Fruit fly (Drosophila melanogaster): ENCODE measurements around the gene corto.

corto gene

dm6 chr3R:5105439-5105838, 18.6 kb upstream of the corto start:
- TF ChIP-seq CG9948 (tag; optimal IDR thresholded peaks at IDR 0.05) (no peak), Ets98B (GFP tag; IDR thresholded peaks at IDR 0.05) (no peak), CG15710 (tag; optimal IDR thresholded peaks at IDR 0.05) (no peak), Snoo (tag; optimal IDR thresholded peaks at IDR 0.05) (no peak)

- TF ChIP-seq CG34367 (tag; optimal IDR thresholded peaks at IDR 0.05) (no peak), fd96Ca (GFP tag; IDR thresholded peaks at IDR 0.05) (no peak), EcR (GFP tag; optimal IDR thresholded peaks at IDR 0.05) (no peak), CG8159 (tag; optimal IDR thresholded peaks at IDR 0.05) (no peak), CG17806 (tag; optimal IDR thresholded peaks at IDR 0.05) (no peak), CG8301 (tag; optimal IDR thresholded peaks at IDR 0.05) (no peak), CG15710 (tag; optimal IDR thresholded peaks at IDR 0.05) (no peak), CG9948 (tag; optimal IDR thresholded peaks at IDR 0.05) (no peak)
Observed at dm6 chr3R:5104212-5104611, 17.3 kb upstream of the corto start.

DNA sequence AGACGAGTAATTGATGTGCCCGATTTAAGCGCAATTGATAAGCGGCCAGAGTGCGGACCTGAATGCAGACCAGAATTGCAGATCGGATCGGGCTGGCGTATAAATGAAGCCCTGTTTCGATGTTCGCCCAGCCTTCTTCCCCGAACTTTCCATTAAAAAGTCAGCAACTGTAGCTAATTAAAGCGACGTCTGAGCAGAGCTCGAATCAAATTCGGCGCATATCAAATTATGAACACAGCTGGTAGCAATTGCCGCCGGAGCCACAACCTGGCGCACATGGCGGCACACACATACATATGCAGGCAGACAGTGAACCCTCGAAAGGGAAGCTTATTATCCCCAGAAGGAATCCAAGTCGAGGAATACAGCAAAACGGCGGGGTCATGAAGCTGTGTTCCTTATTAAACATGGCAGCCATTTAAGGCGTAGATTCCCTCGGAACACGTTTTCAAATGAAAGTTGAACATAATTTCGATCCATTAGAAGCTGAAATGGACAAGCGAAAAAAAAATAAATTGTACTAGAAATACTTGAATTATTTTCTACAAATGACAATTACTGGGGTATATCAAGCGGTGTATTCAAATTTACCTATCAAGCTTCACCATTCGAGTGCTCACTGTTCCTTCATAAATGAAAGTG, 16.6 kb upstream of the corto start:
- TF ChIP-seq CG13204 (GFP tag; optimal IDR thresholded peaks at IDR 0.05) (no peak), CG34367 (tag; optimal IDR thresholded peaks at IDR 0.05) (no peak), CG12605 (GFP tag; IDR thresholded peaks at IDR 0.05) (no peak), CG15710 (tag; optimal IDR thresholded peaks at IDR 0.05) (peak; percentile 29), D1 (tag; optimal IDR thresholded peaks at IDR 0.05) (no peak), CG14655 (GFP tag; optimal IDR thresholded peaks at IDR 0.05) (peak; percentile 15), CG4496 (GFP tag; IDR thresholded peaks at IDR 0.05) (no peak), Snoo (tag; optimal IDR thresholded peaks at IDR 0.05) (peak; percentile 3), CG8301 (tag; optimal IDR thresholded peaks at IDR 0.05) (no peak), Pif1A (GFP tag; optimal IDR thresholded peaks at IDR 0.05) (peak; percentile 51), Ets98B (GFP tag; IDR thresholded peaks at IDR 0.05) (no peak), gl (tag; optimal IDR thresholded peaks at IDR 0.05) (no peak), fd96Ca (GFP tag; IDR thresholded peaks at IDR 0.05) (no peak), CG8159 (tag; optimal IDR thresholded peaks at IDR 0.05) (peak; percentile 46), CG10348 (GFP tag; IDR thresholded peaks at IDR 0.05) (no peak), Pif1B (GFP tag; optimal IDR thresholded peaks at IDR 0.05) (peak; percentile 7), CG9948 (tag; optimal IDR thresholded peaks at IDR 0.05) (peak; percentile 2)

DNA sequence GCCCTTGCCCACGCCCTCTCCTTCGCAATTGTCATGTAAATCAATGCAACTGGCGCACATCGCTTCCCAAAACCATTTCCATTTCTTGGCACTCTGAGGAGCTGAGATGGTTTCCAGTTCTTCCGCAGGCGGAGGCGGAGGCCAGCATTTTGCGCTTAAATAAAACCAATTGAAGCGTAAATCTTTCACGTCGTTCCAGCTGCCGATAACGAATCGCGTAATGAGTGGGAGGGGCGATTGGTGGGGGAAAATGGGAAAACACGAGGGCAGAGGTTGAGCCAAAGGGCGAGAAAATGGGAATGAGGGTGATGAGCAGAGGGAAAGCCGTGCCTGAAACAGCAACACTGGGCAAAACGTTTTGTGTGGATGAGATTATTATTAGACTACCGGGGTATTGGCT, 15.5 kb upstream of the corto start:
- TF ChIP-seq Pif1A (GFP tag; optimal IDR thresholded peaks at IDR 0.05) (no peak), CG12605 (GFP tag; IDR thresholded peaks at IDR 0.05) (no peak), Ets98B (GFP tag; IDR thresholded peaks at IDR 0.05) (no peak), EcR (GFP tag; optimal IDR thresholded peaks at IDR 0.05) (no peak), CG15710 (tag; optimal IDR thresholded peaks at IDR 0.05) (no peak), CG32121 (GFP tag; IDR thresholded peaks at IDR 0.05) (no peak), CG9948 (tag; optimal IDR thresholded peaks at IDR 0.05) (no peak)

DNA sequence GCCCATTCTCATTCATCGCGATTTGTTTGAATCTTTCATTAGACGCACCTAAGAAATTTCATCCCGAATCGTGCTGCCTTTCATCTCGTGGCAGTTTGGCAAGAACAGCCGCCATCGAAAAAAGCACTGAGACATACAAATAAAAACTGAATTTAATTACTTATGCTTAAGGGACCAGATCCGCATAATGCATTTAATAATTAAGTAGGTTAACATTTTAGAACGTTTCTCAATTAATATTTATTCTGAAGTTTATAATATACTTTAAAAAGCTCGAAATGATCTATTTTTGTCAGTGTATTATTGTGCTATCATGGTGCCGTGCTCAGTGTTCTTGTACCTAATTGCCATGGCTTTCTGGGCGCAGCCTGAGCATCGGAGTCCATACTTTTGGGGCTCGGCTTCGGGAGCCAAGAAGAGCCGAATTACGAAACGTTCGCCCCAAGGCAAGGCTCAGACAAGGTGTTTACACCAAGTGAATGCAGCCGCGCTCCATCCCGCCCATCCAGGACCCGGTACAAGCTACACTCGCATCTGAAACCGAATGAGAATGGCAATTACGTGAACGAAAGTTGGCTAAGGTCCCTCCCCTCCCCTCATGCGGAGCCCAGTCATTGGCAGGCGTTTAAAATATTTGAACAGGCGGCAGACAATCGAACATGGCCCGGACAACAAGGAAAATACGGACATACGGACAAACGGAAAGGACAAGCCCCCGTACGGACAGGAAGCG, 13.6 kb upstream of the corto start:
- no peak for TF ChIP-seq fd96Ca (GFP tag; IDR thresholded peaks at IDR 0.05)
- no peak for TF ChIP-seq CG13204 (GFP tag; optimal IDR thresholded peaks at IDR 0.05)
- no peak for TF ChIP-seq CG10348 (GFP tag; IDR thresholded peaks at IDR 0.05)
- no peak for TF ChIP-seq rn (GFP tag; IDR thresholded peaks at IDR 0.05)
- peak; percentile 64 for TF ChIP-seq CG8301 (tag; optimal IDR thresholded peaks at IDR 0.05)
- no peak for TF ChIP-seq gl (tag; optimal IDR thresholded peaks at IDR 0.05)
- no peak for TF ChIP-seq EcR (GFP tag; optimal IDR thresholded peaks at IDR 0.05)
- TF ChIP-seq CG9948 (tag; optimal IDR thresholded peaks at IDR 0.05): peak; percentile 54
- peak; percentile 67 for TF ChIP-seq CG8159 (tag; optimal IDR thresholded peaks at IDR 0.05)
- TF ChIP-seq Pif1A (GFP tag; optimal IDR thresholded peaks at IDR 0.05): peak; percentile 29
- peak; percentile 72 for TF ChIP-seq CG14655 (GFP tag; optimal IDR thresholded peaks at IDR 0.05)
- peak; percentile 22 for TF ChIP-seq CG15710 (tag; optimal IDR thresholded peaks at IDR 0.05)
- peak; percentile 43 for TF ChIP-seq Pif1B (GFP tag; optimal IDR thresholded peaks at IDR 0.05)
- TF ChIP-seq CG32121 (GFP tag; IDR thresholded peaks at IDR 0.05): no peak
- TF ChIP-seq CG17806 (tag; optimal IDR thresholded peaks at IDR 0.05): peak; percentile 72
- peak; percentile 55 for TF ChIP-seq CG34367 (tag; optimal IDR thresholded peaks at IDR 0.05)
- TF ChIP-seq D1 (tag; optimal IDR thresholded peaks at IDR 0.05): peak; percentile 33
- TF ChIP-seq CG12605 (GFP tag; IDR thresholded peaks at IDR 0.05): no peak
- peak; percentile 64 for TF ChIP-seq Snoo (tag; optimal IDR thresholded peaks at IDR 0.05)

dm6 chr3R:5097866-5098484, 11.1 kb upstream of the corto start:
- TF ChIP-seq CG14655 (GFP tag; optimal IDR thresholded peaks at IDR 0.05) (peak; percentile 1), CG17806 (tag; optimal IDR thresholded peaks at IDR 0.05) (peak; percentile 4), CG13204 (GFP tag; optimal IDR thresholded peaks at IDR 0.05) (no peak)
